Fruit fly (Drosophila melanogaster): ENCODE measurements around the gene OXA1L.
A peak's percentile ranks its signal among the peaks of the same experiment; 100 is the strongest.

DNA sequence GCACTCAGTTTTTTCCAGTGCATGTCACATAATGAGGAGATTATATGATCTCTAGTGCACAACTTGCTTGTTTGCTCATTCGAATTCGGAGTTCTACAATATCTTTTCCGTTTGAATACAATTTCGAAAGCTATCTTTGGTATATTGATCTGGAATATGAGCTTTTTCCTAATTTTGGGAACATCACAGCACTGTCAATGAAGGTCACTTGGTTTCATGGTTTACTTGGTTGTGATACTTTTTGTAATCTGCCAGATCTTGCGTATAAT is 19.0 kb downstream of the OXA1L start:
- TF ChIP-seq Mnt (GFP tag; optimal IDR thresholded peaks at IDR 0.05) (no peak), Clk (GFP tag; optimal IDR thresholded peaks at IDR 0.05) (no peak), kay (GFP tag; ENCODE audit: borderline replicate concordance) (peak; percentile 60), CG5204 (GFP tag; optimal IDR thresholded peaks at IDR 0.05) (no peak), CG7045 (GFP tag; optimal IDR thresholded peaks at IDR 0.05) (no peak), cnc (optimal IDR thresholded peaks at IDR 0.05) (no peak), CG1620 (GFP tag; optimal IDR thresholded peaks at IDR 0.05) (no peak), tj (GFP tag; optimal IDR thresholded peaks at IDR 0.05) (no peak), CG11617 (GFP tag; optimal IDR thresholded peaks at IDR 0.05) (no peak), toe (GFP tag; optimal IDR thresholded peaks at IDR 0.05) (no peak)

Measured in whole organism, adult.